Worm (Caenorhabditis elegans) whole organism, mixed stage, embryonic: Measurements from ENCODE around the gene EGAP1.5.

Source experiments
- ces-1 ChIP-seq: fragments of 150-350 bp; optimal IDR thresholded peaks from 2 replicates; lab custom pipeline; 2014; ENCODE audit warnings: missing biosample characterization, missing genetic modification reagents, missing genetic modification characterization
- lsy-2 ChIP-seq: fragments of 150-350 bp; optimal IDR thresholded peaks from 2 replicates; lab custom pipeline; 2014; ENCODE audit warnings: missing biosample characterization, missing genetic modification characterization
- nhr-28 ChIP-seq: fragments of 150-350 bp; optimal IDR thresholded peaks from 2 replicates; lab custom pipeline; 2014; ENCODE audit warnings: missing biosample characterization, missing genetic modification characterization
- zip-8 ChIP-seq: fragments of 150-350 bp; optimal IDR thresholded peaks from 2 replicates; lab custom pipeline; 2014; ENCODE audit warnings: missing biosample characterization, missing genetic modification characterization

DNA sequence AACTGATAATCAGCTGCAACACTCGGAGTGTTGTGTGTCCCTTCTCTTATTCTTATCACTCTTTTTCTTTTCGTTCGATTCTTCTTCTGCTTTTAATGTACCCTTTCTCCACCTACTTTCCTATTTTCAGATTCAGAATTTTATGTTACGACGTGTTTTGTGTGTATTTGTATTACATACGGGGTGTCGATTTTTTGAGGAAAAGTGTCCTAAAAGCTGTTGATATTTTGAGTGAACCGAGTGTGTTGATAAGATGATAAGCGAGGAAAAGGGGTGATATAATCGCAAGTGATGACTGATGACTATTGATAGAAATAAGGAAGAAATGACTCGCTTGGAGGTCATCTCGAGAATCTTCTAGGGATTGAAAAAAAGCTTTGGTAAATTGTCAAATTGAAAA, 49.9 kb downstream of the EGAP1.5 start:
- TF ChIP-seq ces-1 (no peak), lsy-2 (tag; lab: Kevin White, UChicago) (no peak), zip-8 (tag; lab: Kevin White, UChicago) (no peak), nhr-28 (tag; lab: Kevin White, UChicago) (no peak)
